Fruit fly (Drosophila melanogaster): Measurements from ENCODE around the gene Sulf1.

DNA sequence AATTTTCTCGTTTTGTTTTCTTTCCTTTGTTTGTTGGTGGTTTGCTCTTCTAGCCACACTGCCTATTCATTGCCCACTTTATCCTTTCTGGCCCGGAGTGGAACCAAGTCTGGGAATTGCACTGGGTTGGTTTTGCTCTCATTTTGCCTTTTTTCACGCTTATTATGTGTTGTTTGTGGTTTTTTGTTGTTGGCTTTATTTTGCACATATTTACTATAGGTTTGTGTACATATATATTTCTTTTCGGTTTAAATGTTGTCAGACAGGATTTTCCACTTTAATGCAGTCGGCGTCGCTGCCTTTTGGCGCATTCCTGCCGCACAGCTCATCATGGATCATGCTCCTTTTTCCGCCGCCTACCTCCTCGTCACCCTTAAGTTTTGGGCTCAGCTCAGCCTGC lies 5.0 kb downstream of the Sulf1 start:
- TF ChIP-seq CG33017 (tag; optimal IDR thresholded peaks at IDR 0.05) (no peak), Mnt (GFP tag; optimal IDR thresholded peaks at IDR 0.05) (no peak), cic (GFP tag; optimal IDR thresholded peaks at IDR 0.05) (no peak), Hr96 (GFP tag; optimal IDR thresholded peaks at IDR 0.05) (no peak), CG7101 (tag; optimal IDR thresholded peaks at IDR 0.05) (no peak), tj (GFP tag; optimal IDR thresholded peaks at IDR 0.05) (no peak), Crg-1 (GFP tag; optimal IDR thresholded peaks at IDR 0.05) (no peak), CG11617 (GFP tag; optimal IDR thresholded peaks at IDR 0.05) (no peak), bab1 (GFP tag; optimal IDR thresholded peaks at IDR 0.05) (no peak), CG1620 (GFP tag; optimal IDR thresholded peaks at IDR 0.05) (no peak), CG12768 (GFP tag; optimal IDR thresholded peaks at IDR 0.05) (no peak), toe (GFP tag; optimal IDR thresholded peaks at IDR 0.05) (no peak)

Measured in whole organism, adult.